Fruit fly (Drosophila melanogaster) whole organism, prepupa: ENCODE measurements around the gene PPP4R2r.

Experiments
- CG10631 ChIP-seq: fragments of 200-800 bp; sonication (Bioruptor generic); optimal IDR thresholded peaks from 2 replicates; lab custom pipeline; 2016; ENCODE audit warnings: missing biosample characterization, missing genetic modification characterization
- CG10669 ChIP-seq: fragments of 200-800 bp; sonication (Bioruptor generic); optimal IDR thresholded peaks from 3 replicates; lab custom pipeline; 2018; ENCODE audit warnings: missing biosample characterization, mild to moderate bottlenecking, missing genetic modification characterization, moderate library complexity
- CG11294 ChIP-seq: fragments of 200-800 bp; sonication (Bioruptor generic); IDR thresholded peaks from 2 replicates; pipeline ENCODE4 v1.3.6; 2022; ENCODE audit warnings: missing biosample characterization, missing genetic modification characterization
- CG11902 ChIP-seq: fragments of 200-800 bp; sonication (Bioruptor generic); optimal IDR thresholded peaks from 3 replicates; lab custom pipeline; 2016; ENCODE audit warnings: missing biosample characterization, missing genetic modification characterization
- CG1621 ChIP-seq: fragments of 200-800 bp; sonication (Bioruptor generic); optimal IDR thresholded peaks from 3 replicates; lab custom pipeline; 2018; ENCODE audit warnings: missing biosample characterization, mild to moderate bottlenecking, missing genetic modification characterization
- CG16779 ChIP-seq: fragments of 200-800 bp; sonication (Bioruptor generic); optimal IDR thresholded peaks from 3 replicates; lab custom pipeline; 2017; ENCODE audit warnings: missing biosample characterization, mild to moderate bottlenecking, missing genetic modification characterization
- CG31627 ChIP-seq: fragments of 200-800 bp; sonication (Bioruptor generic); optimal IDR thresholded peaks from 3 replicates; lab custom pipeline; 2016; ENCODE audit warnings: missing biosample characterization, missing genetic modification characterization
- CG32006 ChIP-seq: fragments of 200-800 bp; sonication (Bioruptor generic); optimal IDR thresholded peaks from 3 replicates; lab custom pipeline; 2017; ENCODE audit warnings: missing biosample characterization, mild to moderate bottlenecking, missing genetic modification characterization
- CG3919 ChIP-seq: fragments of 200-800 bp; sonication (Bioruptor generic); optimal IDR thresholded peaks from 3 replicates; lab custom pipeline; 2016; ENCODE audit warnings: missing biosample characterization, missing genetic modification characterization
- CG4318 ChIP-seq: fragments of 200-800 bp; sonication (Bioruptor generic); optimal IDR thresholded peaks from 3 replicates; lab custom pipeline; 2017; ENCODE audit warnings: missing biosample characterization, mild to moderate bottlenecking, missing genetic modification characterization
- CG6163 ChIP-seq: fragments of 200-800 bp; sonication (Bioruptor generic); IDR thresholded peaks from 3 replicates; pipeline ENCODE4 v1.3.6; 2022; ENCODE audit warnings: missing biosample characterization, missing genetic modification characterization
- CG6276 ChIP-seq: fragments of 200-800 bp; sonication (Bioruptor generic); optimal IDR thresholded peaks from 2 replicates; lab custom pipeline; 2017; ENCODE audit warnings: missing biosample characterization, mild to moderate bottlenecking, missing genetic modification characterization
- CG6792 ChIP-seq: fragments of 200-800 bp; sonication (Bioruptor generic); optimal IDR thresholded peaks from 3 replicates; lab custom pipeline; 2016; ENCODE audit warnings: missing biosample characterization, missing genetic modification characterization
- CG6854 ChIP-seq: fragments of 200-800 bp; sonication (Bioruptor generic); optimal IDR thresholded peaks from 2 replicates; lab custom pipeline; 2017; ENCODE audit warnings: missing biosample characterization, mild to moderate bottlenecking, missing genetic modification characterization
- CG7368 ChIP-seq: fragments of 200-800 bp; sonication (Bioruptor generic); optimal IDR thresholded peaks from 3 replicates; lab custom pipeline; 2016; ENCODE audit warnings: missing biosample characterization, missing genetic modification characterization
- CG8119 ChIP-seq: fragments of 200-800 bp; sonication (Bioruptor generic); IDR thresholded peaks from 3 replicates; pipeline ENCODE4 v1.3.6; 2022; ENCODE audit warnings: missing biosample characterization, missing genetic modification characterization
- CG9139 ChIP-seq: fragments of 200-800 bp; sonication (Bioruptor generic); optimal IDR thresholded peaks from 3 replicates; lab custom pipeline; 2017; ENCODE audit warnings: missing biosample characterization, mild to moderate bottlenecking, missing genetic modification characterization
- Eip75B ChIP-seq: fragments of 200-800 bp; sonication (Bioruptor generic); optimal IDR thresholded peaks from 3 replicates; lab custom pipeline; 2016; ENCODE audit warnings: missing biosample characterization, missing genetic modification characterization
- Eip78C ChIP-seq: fragments of 200-800 bp; sonication (Bioruptor generic); peaks from one replicate; lab custom pipeline; 2016; ENCODE audit warnings: missing biosample characterization, missing genetic modification characterization
- Eip93F ChIP-seq: fragments of 200-800 bp; sonication (Bioruptor generic); optimal IDR thresholded peaks from 2 replicates; lab custom pipeline; 2016; ENCODE audit warnings: missing biosample characterization, mild to moderate bottlenecking, missing genetic modification characterization
- Gug ChIP-seq: fragments of 200-800 bp; sonication (Bioruptor generic); IDR thresholded peaks from 2 replicates; pipeline ENCODE4 v1.3.6; 2022; ENCODE audit warnings: missing biosample characterization, missing genetic modification characterization
- Hr38 ChIP-seq: sonication (Bioruptor generic); optimal IDR thresholded peaks from 2 replicates; lab custom pipeline; 2016; ENCODE audit warnings: missing biosample characterization, missing genetic modification characterization
- Hr4 ChIP-seq: fragments of 200-800 bp; sonication (Bioruptor generic); optimal IDR thresholded peaks from 3 replicates; lab custom pipeline; 2016; ENCODE audit warnings: missing biosample characterization, missing genetic modification characterization
- Lpt ChIP-seq: fragments of 200-800 bp; sonication (Bioruptor generic); optimal IDR thresholded peaks from 3 replicates; lab custom pipeline; 2016; ENCODE audit warnings: missing biosample characterization, missing genetic modification characterization
- OdsH ChIP-seq: fragments of 200-800 bp; sonication (Bioruptor generic); optimal IDR thresholded peaks from 3 replicates; lab custom pipeline; 2016; ENCODE audit warnings: missing biosample characterization, missing genetic modification characterization
- Smox ChIP-seq: fragments of 200-800 bp; sonication (Bioruptor generic); optimal IDR thresholded peaks from 3 replicates; lab custom pipeline; 2016; ENCODE audit warnings: missing biosample characterization, missing genetic modification characterization
- Sox14 ChIP-seq: fragments of 200-800 bp; sonication (Bioruptor generic); optimal IDR thresholded peaks from 3 replicates; lab custom pipeline; 2016; ENCODE audit warnings: missing biosample characterization, missing genetic modification characterization
- achi ChIP-seq: fragments of 200-800 bp; sonication (Bioruptor generic); optimal IDR thresholded peaks from 3 replicates; lab custom pipeline; 2016; ENCODE audit warnings: missing biosample characterization, missing genetic modification characterization
- acj6 ChIP-seq: fragments of 200-800 bp; sonication (Bioruptor generic); optimal IDR thresholded peaks from 3 replicates; lab custom pipeline; 2016; ENCODE audit warnings: missing biosample characterization, missing genetic modification characterization
- dsx ChIP-seq: fragments of 200-800 bp; optimal IDR thresholded peaks from 3 replicates; lab custom pipeline; 2019; ENCODE audit warnings: missing biosample characterization, mild to moderate bottlenecking, missing genetic modification characterization, moderate library complexity; ENCODE audit not compliant: poor library complexity, severe bottlenecking
- eg ChIP-seq: fragments of 200-800 bp; sonication (Bioruptor generic); IDR thresholded peaks from 3 replicates; pipeline ENCODE4 v1.3.6; 2022; ENCODE audit warnings: missing biosample characterization, missing genetic modification characterization
- esn ChIP-seq: fragments of 200-800 bp; sonication (Bioruptor generic); optimal IDR thresholded peaks from 2 replicates; lab custom pipeline; 2016; ENCODE audit warnings: missing biosample characterization, mild to moderate bottlenecking, missing genetic modification characterization, moderate library complexity
- fd59A ChIP-seq: fragments of 200-800 bp; sonication (Bioruptor generic); optimal IDR thresholded peaks from 2 replicates; lab custom pipeline; 2017; ENCODE audit warnings: missing biosample characterization, mild to moderate bottlenecking, missing genetic modification characterization, missing genetic modification reagents
- fd85E ChIP-seq: fragments of 200-800 bp; sonication (Bioruptor generic); optimal IDR thresholded peaks from 3 replicates; lab custom pipeline; 2016; ENCODE audit warnings: missing biosample characterization, missing genetic modification characterization
- net ChIP-seq: fragments of 200-800 bp; sonication (Bioruptor generic); optimal IDR thresholded peaks from 3 replicates; lab custom pipeline; 2016; ENCODE audit warnings: missing biosample characterization, missing genetic modification characterization
- salr ChIP-seq, 2 experiments: fragments of 200-800 bp; sonication (Bioruptor generic); optimal IDR thresholded peaks; 3 replicates each; lab custom pipeline; 2016 to 2018; ENCODE audit warnings: missing biosample characterization in 2 of 2, missing genetic modification characterization in 2 of 2, mild to moderate bottlenecking in 1 of 2
- spab ChIP-seq: fragments of 200-800 bp; sonication (Bioruptor generic); optimal IDR thresholded peaks from 2 replicates; lab custom pipeline; 2017; ENCODE audit warnings: missing biosample characterization, mild to moderate bottlenecking, missing genetic modification characterization, missing genetic modification reagents
- svp ChIP-seq: fragments of 200-800 bp; sonication (Bioruptor generic); peaks from one replicate; lab custom pipeline; 2016; ENCODE audit warnings: missing biosample characterization, missing genetic modification characterization
- topi ChIP-seq: fragments of 200-800 bp; sonication (Bioruptor generic); optimal IDR thresholded peaks from 3 replicates; lab custom pipeline; 2016; ENCODE audit warnings: missing biosample characterization, missing genetic modification characterization
- vri ChIP-seq: fragments of 200-800 bp; sonication (Bioruptor generic); optimal IDR thresholded peaks from 3 replicates; lab custom pipeline; 2016; ENCODE audit warnings: missing biosample characterization, mild to moderate bottlenecking, missing genetic modification characterization

The PPP4R2r gene

DNA sequence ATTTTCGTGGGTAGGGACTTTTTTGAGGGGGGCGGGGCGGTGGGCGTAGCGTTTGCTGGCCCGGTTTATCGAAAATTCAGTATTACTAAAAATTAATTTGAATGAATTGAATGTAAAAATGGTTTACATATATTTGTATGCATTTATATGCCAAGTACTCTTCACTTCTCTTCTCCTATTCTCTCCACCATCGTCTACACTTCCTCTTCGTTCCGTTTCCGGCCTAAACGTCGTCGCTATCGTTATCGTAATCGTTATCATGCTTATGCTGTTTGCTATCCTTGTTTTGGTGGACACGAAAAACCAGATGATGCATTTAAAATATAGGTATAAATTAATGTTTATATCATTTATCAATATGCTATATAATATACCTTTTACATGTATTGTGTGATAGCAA lies 16.7 kb upstream of the PPP4R2r start (continued):
- TF ChIP-seq CG10631 (no peak), CG8119 (GFP tag; lab: Robert Waterston, UW) (no peak), acj6 (GFP tag; lab: Kevin White, UChicago) (no peak), svp (GFP tag; lab: Kevin White, UChicago) (no peak), esn (peak; percentile 25), Lpt (GFP tag; lab: Kevin White, UChicago) (no peak), OdsH (GFP tag; lab: Kevin White, UChicago) (no peak), Eip78C (GFP tag; lab: Kevin White, UChicago) (peak; percentile 69), CG10669 (GFP tag; lab: Kevin White, UChicago) (no peak), CG9139 (no peak), net (no peak), Eip75B (GFP tag; lab: Kevin White, UChicago) (no peak), CG6163 (no peak), CG31627 (GFP tag; lab: Kevin White, UChicago) (no peak), CG6276 (GFP tag; lab: Kevin White, UChicago) (no peak), salr (GFP tag; optimal IDR thresholded peaks at IDR 0.05; lab: Kevin White, UChicago) (no peak), CG1621 (tag; lab: Kevin White, UChicago) (no peak), vri (GFP tag; lab: Kevin White, UChicago) (no peak), CG3919 (peak; percentile 25)

dm6 chrX:10463056-10463710 lies 15.5 kb upstream of the PPP4R2r start:
- TF ChIP-seq Eip78C (GFP tag; lab: Kevin White, UChicago) (peak; percentile 45), esn (peak; percentile 28), Eip93F (GFP tag; lab: Kevin White, UChicago) (no peak), CG31627 (GFP tag; lab: Kevin White, UChicago) (peak; percentile 15), achi (GFP tag; lab: Kevin White, UChicago) (peak; percentile 77), Sox14 (GFP tag; lab: Kevin White, UChicago) (peak; percentile 13), CG6792 (no peak), CG6163 (0 out of 3 replicates have a peak, but pooled peaks have one; percentile 25)

dm6 chrX:10464531-10464930 lies 14.1 kb upstream of the PPP4R2r start:
- TF ChIP-seq dsx (no peak), CG10669 (GFP tag; lab: Kevin White, UChicago) (no peak), esn (no peak), Eip78C (GFP tag; lab: Kevin White, UChicago) (no peak), CG11294 (GFP tag; lab: Robert Waterston, UW) (no peak), topi (no peak), CG6854 (GFP tag; lab: Kevin White, UChicago) (no peak), fd59A (GFP tag; lab: Kevin White, UChicago) (no peak)
- TF ChIP-seq, all 60 proteins: peak for 0

dm6 chrX:10472614-10473248 lies 5.9 kb upstream of the PPP4R2r start:
- 0 out of 3 replicates have a peak, but pooled peaks have one; percentile 7 for TF ChIP-seq CG6163
- TF ChIP-seq Eip78C (GFP tag; lab: Kevin White, UChicago), result peak; percentile 65
- peak; percentile 76 for TF ChIP-seq Sox14 (GFP tag; lab: Kevin White, UChicago)
- TF ChIP-seq eg (GFP tag; lab: Robert Waterston, UW), result 0 out of 3 replicates have a peak, but pooled peaks have one; percentile 36
- TF ChIP-seq dsx, result peak; percentile 30
- TF ChIP-seq salr (GFP tag; optimal IDR thresholded peaks at IDR 0.05; lab: Kevin White, UChicago), result no peak
- TF ChIP-seq Lpt (GFP tag; lab: Kevin White, UChicago), result peak; percentile 19
- TF ChIP-seq CG6854 (GFP tag; lab: Kevin White, UChicago), result peak; percentile 6
- no peak for TF ChIP-seq OdsH (GFP tag; lab: Kevin White, UChicago)
- no peak for TF ChIP-seq CG31627 (GFP tag; lab: Kevin White, UChicago)
- TF ChIP-seq, all 60 proteins: peak for 7

- TF ChIP-seq CG8119 (GFP tag; lab: Robert Waterston, UW) (no peak), CG11902 (GFP tag; lab: Kevin White, UChicago) (peak; percentile 3), fd85E (GFP tag; lab: Kevin White, UChicago) (no peak), CG4318 (GFP tag; lab: Kevin White, UChicago) (no peak), Smox (no peak), esn (peak; percentile 22), eg (GFP tag; lab: Robert Waterston, UW) (peak; percentile 20; the same call in 1 of the 3 replicates), CG6792 (no peak), Hr38 (GFP tag; lab: Kevin White, UChicago) (no peak), CG3919 (peak; percentile 13), Hr4 (GFP tag; lab: Kevin White, UChicago) (no peak), CG16779 (tag; lab: Kevin White, UChicago) (no peak), CG32006 (GFP tag; lab: Kevin White, UChicago) (peak; percentile 2), Gug (GFP tag; lab: Robert Waterston, UW) (no peak), CG7368 (GFP tag; lab: Kevin White, UChicago) (peak; percentile 10), spab (GFP tag; lab: Kevin White, UChicago) (no peak)
These were observed 5.0 kb upstream of the PPP4R2r start, which contains the start of gene CG2889 for dm6 chrX:10473510-10474212. Gene CG2889, plus strand, starts transcription at chrX:10473938.
